Worm (Caenorhabditis elegans): Measurements from ENCODE around the gene sre-30.

sre-30 gene

ce11 chrII:12410107-12410506 is 3.8 kb upstream of the sre-30 start, which contains the start of gene F57G9.3:
Gene F57G9.3 (minus strand): TSS chrII:12410207.
- TF ChIP-seq hnd-1 (tag; optimal IDR thresholded peaks at IDR 0.05) (no peak), aly-1 (tag; optimal IDR thresholded peaks at IDR 0.05) (no peak), ceh-13 (GFP tag; optimal IDR thresholded peaks at IDR 0.05) (no peak), pes-1 (GFP tag; IDR thresholded peaks at IDR 0.05) (no peak), ama-1 (optimal IDR thresholded peaks at IDR 0.05) (no peak), ceh-36 (tag; optimal IDR thresholded peaks at IDR 0.05) (no peak), B0310.2 (tag; optimal IDR thresholded peaks at IDR 0.05) (no peak), tbx-11 (GFP tag; IDR thresholded peaks at IDR 0.05) (no peak), tra-4 (tag; optimal IDR thresholded peaks at IDR 0.05) (no peak), flt-1 (GFP tag; IDR thresholded peaks at IDR 0.05) (no peak)

DNA sequence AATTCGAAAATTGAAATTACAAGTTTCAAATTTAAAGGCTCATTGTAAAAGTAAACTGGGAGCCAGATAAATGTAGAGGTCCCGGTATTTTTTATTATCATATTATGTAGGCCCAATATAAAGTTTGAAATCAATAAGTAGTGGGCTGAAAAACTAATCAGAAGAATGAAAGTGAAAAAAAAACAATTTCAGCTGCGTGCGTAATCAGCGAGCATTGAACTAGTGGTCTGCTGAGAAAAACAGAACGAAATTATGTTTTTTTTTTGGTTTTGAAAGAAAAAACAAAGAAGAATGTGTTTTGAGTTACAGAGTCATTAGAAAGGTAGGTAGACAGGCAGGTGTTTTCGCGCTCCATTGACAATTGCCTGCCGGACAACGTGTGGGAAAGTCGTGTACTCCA is 2.4 kb upstream of the sre-30 start, which contains the start of gene sre-31:
sre-31 (minus strand) TSS at position 101 of the 400 bp plus-strand sequence.
- TF ChIP-seq hnd-1 (tag; optimal IDR thresholded peaks at IDR 0.05) (no peak), sea-1 (GFP tag; conservative IDR thresholded peaks at IDR 0.05) (no peak), hmg-4 (GFP tag; optimal IDR thresholded peaks at IDR 0.05) (no peak), tbx-11 (GFP tag; IDR thresholded peaks at IDR 0.05) (no peak), pes-1 (GFP tag; IDR thresholded peaks at IDR 0.05) (no peak), F13C5.2 (tag; optimal IDR thresholded peaks at IDR 0.05) (no peak), tbx-37 (GFP tag; conservative IDR thresholded peaks at IDR 0.05) (no peak), ceh-13 (GFP tag; optimal IDR thresholded peaks at IDR 0.05) (no peak), ama-1 (optimal IDR thresholded peaks at IDR 0.05) (no peak), scrt-1 (GFP tag; IDR thresholded peaks at IDR 0.05) (no peak), flt-1 (GFP tag; IDR thresholded peaks at IDR 0.05) (no peak), hmbx-1 (tag; optimal IDR thresholded peaks at IDR 0.05) (no peak), tra-4 (tag; optimal IDR thresholded peaks at IDR 0.05) (no peak)

- no peak for TF ChIP-seq hmg-4 (GFP tag; optimal IDR thresholded peaks at IDR 0.05)
- TF ChIP-seq ets-7 (tag; optimal IDR thresholded peaks at IDR 0.05) = no peak
- TF ChIP-seq aly-1 (tag; optimal IDR thresholded peaks at IDR 0.05) = no peak
- TF ChIP-seq B0310.2 (tag; optimal IDR thresholded peaks at IDR 0.05) = no peak
- TF ChIP-seq ama-1 (optimal IDR thresholded peaks at IDR 0.05) = no peak
- no peak for TF ChIP-seq sea-1 (GFP tag; conservative IDR thresholded peaks at IDR 0.05)
- no peak for TF ChIP-seq pes-1 (GFP tag; IDR thresholded peaks at IDR 0.05)
- TF ChIP-seq ceh-36 (tag; optimal IDR thresholded peaks at IDR 0.05) = no peak
- no peak for TF ChIP-seq ceh-13 (GFP tag; optimal IDR thresholded peaks at IDR 0.05)
- no peak for TF ChIP-seq F13C5.2 (tag; optimal IDR thresholded peaks at IDR 0.05)
- no peak for TF ChIP-seq hmbx-1 (tag; optimal IDR thresholded peaks at IDR 0.05)
- TF ChIP-seq tbx-11 (GFP tag; IDR thresholded peaks at IDR 0.05) = no peak
- no peak for TF ChIP-seq flt-1 (GFP tag; IDR thresholded peaks at IDR 0.05)
- no peak for TF ChIP-seq hnd-1 (tag; optimal IDR thresholded peaks at IDR 0.05)
- no peak for TF ChIP-seq tbx-37 (GFP tag; conservative IDR thresholded peaks at IDR 0.05)
- no peak for TF ChIP-seq tra-4 (tag; optimal IDR thresholded peaks at IDR 0.05)
Measured at ce11 chrII:12401791-12402190, 4.5 kb downstream of the sre-30 start, which contains the start of gene sre-29. Gene sre-29 (minus strand): TSS chrII:12401891.

DNA sequence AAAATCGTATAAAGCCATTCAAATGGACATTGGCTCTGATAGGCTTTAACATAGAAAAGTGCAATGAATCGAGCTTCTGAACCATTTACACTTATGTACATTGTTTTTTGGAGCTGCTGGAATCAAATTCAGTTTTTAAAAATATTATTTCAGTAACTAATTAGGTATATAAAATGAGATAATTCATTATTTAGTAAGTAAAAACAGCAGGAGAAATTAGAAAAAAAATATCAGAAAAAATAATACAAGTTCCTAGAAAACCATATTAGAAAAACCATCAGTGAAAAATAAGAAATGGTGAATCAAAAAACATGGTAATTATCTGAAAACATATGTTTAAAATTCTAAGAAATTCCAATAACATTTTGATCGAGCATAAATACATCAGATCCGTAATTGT is 8.6 kb downstream of the sre-30 start, which contains the start of gene F57G9.7:
F57G9.7 (minus strand) TSS at position 101 of the 400 bp plus-strand sequence.
- TF ChIP-seq ceh-36 (tag; optimal IDR thresholded peaks at IDR 0.05) (no peak), tra-4 (tag; optimal IDR thresholded peaks at IDR 0.05) (no peak), ama-1 (optimal IDR thresholded peaks at IDR 0.05) (no peak), pes-1 (GFP tag; IDR thresholded peaks at IDR 0.05) (no peak), F13C5.2 (tag; optimal IDR thresholded peaks at IDR 0.05) (no peak), tbx-37 (GFP tag; conservative IDR thresholded peaks at IDR 0.05) (no peak), hmbx-1 (tag; optimal IDR thresholded peaks at IDR 0.05) (no peak), scrt-1 (GFP tag; IDR thresholded peaks at IDR 0.05) (no peak), B0310.2 (tag; optimal IDR thresholded peaks at IDR 0.05) (no peak), flt-1 (GFP tag; IDR thresholded peaks at IDR 0.05) (no peak), aly-1 (tag; optimal IDR thresholded peaks at IDR 0.05) (no peak), tbx-11 (GFP tag; IDR thresholded peaks at IDR 0.05) (no peak)

- TF ChIP-seq pes-1 (GFP tag; IDR thresholded peaks at IDR 0.05) (no peak), aly-1 (tag; optimal IDR thresholded peaks at IDR 0.05) (no peak), B0310.2 (tag; optimal IDR thresholded peaks at IDR 0.05) (no peak), sea-1 (GFP tag; conservative IDR thresholded peaks at IDR 0.05) (no peak), ets-7 (tag; optimal IDR thresholded peaks at IDR 0.05) (no peak), tbx-37 (GFP tag; conservative IDR thresholded peaks at IDR 0.05) (no peak), ama-1 (optimal IDR thresholded peaks at IDR 0.05) (no peak), tra-4 (tag; optimal IDR thresholded peaks at IDR 0.05) (no peak), hnd-1 (tag; optimal IDR thresholded peaks at IDR 0.05) (no peak), F13C5.2 (tag; optimal IDR thresholded peaks at IDR 0.05) (no peak), ceh-13 (GFP tag; optimal IDR thresholded peaks at IDR 0.05) (no peak), scrt-1 (GFP tag; IDR thresholded peaks at IDR 0.05) (no peak), ceh-36 (tag; optimal IDR thresholded peaks at IDR 0.05) (no peak), flt-1 (GFP tag; IDR thresholded peaks at IDR 0.05) (no peak), hmg-4 (GFP tag; optimal IDR thresholded peaks at IDR 0.05) (no peak), tbx-11 (GFP tag; IDR thresholded peaks at IDR 0.05) (no peak), hmbx-1 (tag; optimal IDR thresholded peaks at IDR 0.05) (no peak)
Measured at ce11 chrII:12394138-12394537, 12.2 kb downstream of the sre-30 start.

DNA sequence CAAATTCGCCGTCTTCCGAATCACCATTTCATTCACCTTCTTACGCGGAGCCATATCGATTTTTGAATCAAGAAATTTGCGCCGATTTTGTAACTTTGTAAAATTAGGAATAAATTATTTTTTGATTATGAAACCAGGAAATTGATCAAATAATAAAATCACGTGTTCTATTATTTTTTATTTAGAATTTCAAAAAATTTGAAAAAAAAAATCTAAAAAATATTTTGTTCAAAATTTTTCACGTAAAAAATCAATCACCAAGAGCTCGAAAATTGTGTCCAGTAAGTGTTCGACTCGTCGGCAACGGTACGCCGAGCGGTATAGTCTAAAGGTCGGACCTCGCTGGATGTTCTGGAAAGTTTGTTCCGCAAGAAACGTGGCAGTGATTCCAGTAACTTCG is 12.6 kb downstream of the sre-30 start, which contains the start of gene Y57A10B.7:
Y57A10B.7 (minus strand) TSS at position 101 of the 400 bp plus-strand sequence.
- TF ChIP-seq hnd-1 (tag; optimal IDR thresholded peaks at IDR 0.05) (no peak), B0310.2 (tag; optimal IDR thresholded peaks at IDR 0.05) (no peak), tra-4 (tag; optimal IDR thresholded peaks at IDR 0.05) (no peak), ceh-36 (tag; optimal IDR thresholded peaks at IDR 0.05) (no peak), hmg-4 (GFP tag; optimal IDR thresholded peaks at IDR 0.05) (no peak)

DNA sequence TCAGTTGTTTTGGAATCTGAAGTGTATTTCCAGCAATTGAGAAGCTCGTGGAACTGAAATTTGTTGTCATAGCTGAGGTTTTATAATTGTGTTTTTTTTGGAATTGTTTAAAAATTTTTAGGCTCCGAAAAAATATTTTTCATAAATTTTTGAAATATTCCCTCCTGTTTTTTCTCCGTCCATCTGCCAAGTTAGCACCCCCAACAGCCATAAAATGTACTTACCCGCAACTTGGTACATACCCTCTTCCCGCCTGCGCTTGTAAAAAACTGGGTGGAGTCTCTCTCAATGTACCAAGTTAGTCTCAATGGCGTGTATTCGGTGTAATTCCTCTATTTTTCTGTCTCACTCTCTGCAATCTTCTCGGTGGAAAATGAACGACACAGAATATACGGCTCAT is 16.5 kb downstream of the sre-30 start, which contains the start of gene Y57A10B.6:
Y57A10B.6 (plus strand) TSS at position 301 of the 400 bp plus-strand sequence.
- TF ChIP-seq scrt-1 (GFP tag; IDR thresholded peaks at IDR 0.05) (no peak), pes-1 (GFP tag; IDR thresholded peaks at IDR 0.05) (no peak), hnd-1 (tag; optimal IDR thresholded peaks at IDR 0.05) (no peak), flt-1 (GFP tag; IDR thresholded peaks at IDR 0.05) (no peak), ets-7 (tag; optimal IDR thresholded peaks at IDR 0.05) (no peak), B0310.2 (tag; optimal IDR thresholded peaks at IDR 0.05) (no peak), tbx-11 (GFP tag; IDR thresholded peaks at IDR 0.05) (no peak), tbx-37 (GFP tag; conservative IDR thresholded peaks at IDR 0.05) (no peak)

All from whole organism, early embryonic.